Worm (Caenorhabditis elegans): Measurements from ENCODE around the gene pll-1.

pll-1 gene

ce11 chrIII:344322-344721 is 21.4 kb upstream of the pll-1 start:
- TF ChIP-seq ama-1 (optimal IDR thresholded peaks at IDR 0.05) = peak; percentile 92
- no peak for TF ChIP-seq nhr-77 (tag; optimal IDR thresholded peaks at IDR 0.05)
- TF ChIP-seq daf-12 (tag; optimal IDR thresholded peaks at IDR 0.05) = no peak
- no peak for TF ChIP-seq lin-15B (tag; optimal IDR thresholded peaks at IDR 0.05)
- no peak for TF ChIP-seq skn-1 (tag; optimal IDR thresholded peaks at IDR 0.05)
- peak; percentile 38 for TF ChIP-seq ztf-4 (tag; optimal IDR thresholded peaks at IDR 0.05)
- no peak for TF ChIP-seq ZK546.5 (tag; optimal IDR thresholded peaks at IDR 0.05)
- no peak for TF ChIP-seq fkh-2 (tag; optimal IDR thresholded peaks at IDR 0.05)
- TF ChIP-seq lsy-12 (tag; optimal IDR thresholded peaks at IDR 0.05) = peak; percentile 59
- TF ChIP-seq nhr-11 (tag; optimal IDR thresholded peaks at IDR 0.05) = no peak
- TF ChIP-seq egl-27 (tag; optimal IDR thresholded peaks at IDR 0.05) = no peak
- no peak for TF ChIP-seq nhr-23 (tag; optimal IDR thresholded peaks at IDR 0.05)

- TF ChIP-seq ama-1 (optimal IDR thresholded peaks at IDR 0.05) = peak; percentile 16
- no peak for TF ChIP-seq R02D3.7 (tag; optimal IDR thresholded peaks at IDR 0.05)
- no peak for TF ChIP-seq fkh-2 (tag; optimal IDR thresholded peaks at IDR 0.05)
- TF ChIP-seq daf-12 (tag; optimal IDR thresholded peaks at IDR 0.05) = no peak
These were observed 20.2 kb upstream of the pll-1 start for ce11 chrIII:345503-345902.

- peak; percentile 37 for TF ChIP-seq nhr-25 (tag; optimal IDR thresholded peaks at IDR 0.05)
- no peak for TF ChIP-seq zag-1 (tag; optimal IDR thresholded peaks at IDR 0.05)
- TF ChIP-seq ama-1 (optimal IDR thresholded peaks at IDR 0.05) = peak; percentile 73
- no peak for TF ChIP-seq elt-2 (tag; optimal IDR thresholded peaks at IDR 0.05)
- TF ChIP-seq R02D3.7 (tag; optimal IDR thresholded peaks at IDR 0.05) = no peak
- no peak for TF ChIP-seq tbx-2 (tag; optimal IDR thresholded peaks at IDR 0.05)
These were observed 18.8 kb upstream of the pll-1 start for ce11 chrIII:346942-347341.

- TF ChIP-seq lin-15B (tag; optimal IDR thresholded peaks at IDR 0.05) = no peak
- no peak for TF ChIP-seq eor-1 (tag; optimal IDR thresholded peaks at IDR 0.05)
- no peak for TF ChIP-seq nhr-23 (tag; optimal IDR thresholded peaks at IDR 0.05)
- no peak for TF ChIP-seq lsy-12 (tag; optimal IDR thresholded peaks at IDR 0.05)
- TF ChIP-seq ceh-9 (tag; optimal IDR thresholded peaks at IDR 0.05) = no peak
- no peak for TF ChIP-seq aly-2 (tag; optimal IDR thresholded peaks at IDR 0.05)
- TF ChIP-seq tbx-2 (tag; optimal IDR thresholded peaks at IDR 0.05) = no peak
- no peak for TF ChIP-seq ceh-16 (tag; optimal IDR thresholded peaks at IDR 0.05)
- no peak for TF ChIP-seq nhr-12 (tag; optimal IDR thresholded peaks at IDR 0.05)
- no peak for TF ChIP-seq ztf-11 (tag; optimal IDR thresholded peaks at IDR 0.05)
- TF ChIP-seq skn-1 (tag; optimal IDR thresholded peaks at IDR 0.05) = no peak
- TF ChIP-seq ztf-4 (tag; optimal IDR thresholded peaks at IDR 0.05) = no peak
- no peak for TF ChIP-seq nhr-77 (tag; optimal IDR thresholded peaks at IDR 0.05)
These were observed 18.4 kb upstream of the pll-1 start for ce11 chrIII:347351-347750.

ce11 chrIII:348465-348864 is 17.3 kb upstream of the pll-1 start:
- no peak for TF ChIP-seq hmg-11 (tag; optimal IDR thresholded peaks at IDR 0.05)
- no peak for TF ChIP-seq eor-1 (tag; optimal IDR thresholded peaks at IDR 0.05)
- TF ChIP-seq nhr-11 (tag; optimal IDR thresholded peaks at IDR 0.05) = no peak
- TF ChIP-seq lin-39 (tag; optimal IDR thresholded peaks at IDR 0.05) = no peak
- no peak for TF ChIP-seq fkh-10 (GFP tag; optimal IDR thresholded peaks at IDR 0.05)
- TF ChIP-seq ceh-28 (tag; optimal IDR thresholded peaks at IDR 0.05) = no peak
- TF ChIP-seq elt-2 (tag; optimal IDR thresholded peaks at IDR 0.05) = no peak
- no peak for TF ChIP-seq mml-1 (tag; optimal IDR thresholded peaks at IDR 0.05)
- TF ChIP-seq mdl-1 (tag; optimal IDR thresholded peaks at IDR 0.05) = no peak
- TF ChIP-seq fkh-2 (tag; optimal IDR thresholded peaks at IDR 0.05) = no peak
- no peak for TF ChIP-seq ceh-82 (tag; optimal IDR thresholded peaks at IDR 0.05)
- no peak for TF ChIP-seq ceh-16 (tag; optimal IDR thresholded peaks at IDR 0.05)
- no peak for TF ChIP-seq nhr-12 (tag; optimal IDR thresholded peaks at IDR 0.05)
- no peak for TF ChIP-seq ceh-9 (tag; optimal IDR thresholded peaks at IDR 0.05)
- no peak for TF ChIP-seq unc-39 (tag; optimal IDR thresholded peaks at IDR 0.05)
- TF ChIP-seq snpc-4 (tag; optimal IDR thresholded peaks at IDR 0.05) = no peak
- no peak for TF ChIP-seq lsy-12 (tag; optimal IDR thresholded peaks at IDR 0.05)
- TF ChIP-seq nhr-76 (tag; optimal IDR thresholded peaks at IDR 0.05) = no peak
- peak; percentile 12 for TF ChIP-seq nhr-25 (tag; optimal IDR thresholded peaks at IDR 0.05)
- TF ChIP-seq ztf-4 (tag; optimal IDR thresholded peaks at IDR 0.05) = no peak
- TF ChIP-seq egl-5 (tag; optimal IDR thresholded peaks at IDR 0.05) = no peak
- peak; percentile 22 for TF ChIP-seq pha-4 (tag; optimal IDR thresholded peaks at IDR 0.05)
- TF ChIP-seq tbx-2 (tag; optimal IDR thresholded peaks at IDR 0.05) = no peak
- no peak for TF ChIP-seq lin-15B (tag; optimal IDR thresholded peaks at IDR 0.05)
- peak; percentile 26 for TF ChIP-seq nfya-1 (tag; optimal IDR thresholded peaks at IDR 0.05; ENCODE audit: insufficient read depth)
- no peak for TF ChIP-seq sea-2 (GFP tag; optimal IDR thresholded peaks at IDR 0.05)
- no peak for TF ChIP-seq nhr-237 (tag; optimal IDR thresholded peaks at IDR 0.05)
